Worm (Caenorhabditis elegans) whole organism, L4/young adult: ENCODE data around the gene srbc-17.

Experiments
- W03F9.2 ChIP-seq: fragments of 150-350 bp; optimal IDR thresholded peaks from 2 replicates; lab custom pipeline; 2014; ENCODE audit warnings: missing biosample characterization, missing genetic modification characterization
- dao-5 ChIP-seq: sonication (generic microtip); optimal IDR thresholded peaks from 2 replicates; lab custom pipeline; 2016; ENCODE audit warnings: missing genotype, missing genetic modification characterization, moderate library complexity, missing compliant biosample characterization
- him-1 ChIP-seq: sonication (generic microtip); optimal IDR thresholded peaks from 2 replicates; lab custom pipeline; 2016; ENCODE audit warnings: missing genotype, missing genetic modification reagents, missing genetic modification characterization, missing compliant biosample characterization

DNA sequence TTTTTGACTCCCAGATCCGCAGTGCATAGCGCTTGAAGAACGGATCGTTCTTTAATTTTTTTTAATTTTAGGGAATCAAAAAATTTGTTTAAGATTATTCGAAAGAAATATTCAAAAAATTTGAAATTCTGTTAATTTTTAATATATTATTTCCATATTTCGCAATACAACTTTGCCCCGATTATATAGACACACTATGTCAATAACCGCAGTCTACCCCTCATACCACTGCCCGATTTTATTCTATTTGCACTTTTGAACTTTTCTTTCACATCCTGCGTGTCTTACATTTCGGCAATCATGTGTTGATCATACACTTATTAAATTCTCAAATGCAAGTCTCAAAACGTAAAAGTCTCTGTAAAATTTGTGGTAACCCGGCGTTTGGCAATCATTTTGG lies 41.3 kb downstream of the srbc-17 start, which contains the start of gene nhr-56:
- TF ChIP-seq him-1: no peak
- no peak for TF ChIP-seq dao-5
- no peak for TF ChIP-seq W03F9.2 (tag; lab: Kevin White, UChicago)
